Worm (Caenorhabditis elegans) whole organism, late embryonic: ENCODE measurements around the gene K02E7.12.

Source experiments
- Y22D7AL.16 ChIP-seq: sonication (generic microtip); optimal IDR thresholded peaks from 2 replicates; lab custom pipeline; 2016; ENCODE audit warnings: missing genetic modification characterization, missing compliant biosample characterization
- ahr-1 ChIP-seq: sonication (generic microtip); optimal IDR thresholded peaks from 2 replicates; lab custom pipeline; 2016; ENCODE audit warnings: missing genetic modification characterization, missing compliant biosample characterization
- ama-1 ChIP-seq: fragments of 150-350 bp; optimal IDR thresholded peaks from 2 replicates; lab custom pipeline; 2014
- ceh-18 ChIP-seq: sonication (generic microtip); optimal IDR thresholded peaks from 2 replicates; lab custom pipeline; 2016; ENCODE audit warnings: missing genetic modification characterization, missing compliant biosample characterization
- ceh-6 ChIP-seq: fragments of 200-800 bp; sonication (Bioruptor generic); optimal IDR thresholded peaks from 2 replicates; lab custom pipeline; 2018; ENCODE audit warnings: mild to moderate bottlenecking, missing genetic modification characterization, missing compliant biosample characterization
- ceh-9 ChIP-seq: sonication (generic microtip); optimal IDR thresholded peaks from 2 replicates; lab custom pipeline; 2016; ENCODE audit warnings: mild to moderate bottlenecking, missing genetic modification characterization, inconsistent platforms, missing compliant biosample characterization
- elt-2 ChIP-seq: sonication (generic microtip); optimal IDR thresholded peaks from 2 replicates; lab custom pipeline; 2016; ENCODE audit warnings: missing genetic modification reagents, missing genetic modification characterization, missing compliant biosample characterization
- ets-4 ChIP-seq: sonication (generic microtip); optimal IDR thresholded peaks from 2 replicates; lab custom pipeline; 2016; ENCODE audit warnings: missing genetic modification characterization, missing compliant biosample characterization
- nhr-11 ChIP-seq: fragments of 150-350 bp; optimal IDR thresholded peaks from 2 replicates; lab custom pipeline; 2014; ENCODE audit warnings: missing biosample characterization, missing genetic modification characterization
- pha-4 ChIP-seq: fragments of 150-350 bp; optimal IDR thresholded peaks from 2 replicates; lab custom pipeline; 2018; ENCODE audit warnings: missing biosample characterization, missing genetic modification reagents, missing genetic modification characterization
- pqm-1 ChIP-seq: sonication (generic microtip); optimal IDR thresholded peaks from 2 replicates; lab custom pipeline; 2016; ENCODE audit warnings: missing genetic modification characterization, missing compliant biosample characterization
- unc-42 ChIP-seq: sonication (generic microtip); optimal IDR thresholded peaks from 2 replicates; lab custom pipeline; 2016; ENCODE audit warnings: missing genotype, missing genetic modification characterization, missing compliant biosample characterization
- zip-5 ChIP-seq: sonication (generic microtip); optimal IDR thresholded peaks from 2 replicates; lab custom pipeline; 2016; ENCODE audit warnings: missing genetic modification characterization, missing compliant biosample characterization

- TF ChIP-seq pqm-1 (no peak), elt-2 (tag; lab: Kevin White, UChicago) (no peak), Y22D7AL.16 (tag; lab: Kevin White, UChicago) (no peak), nhr-11 (no peak), ama-1 (lab: Kevin White, UChicago) (no peak), pha-4 (tag; lab: Kevin White, UChicago) (no peak), zip-5 (tag; lab: Kevin White, UChicago) (no peak), ets-4 (tag; lab: Kevin White, UChicago) (no peak), ceh-18 (no peak), ceh-6 (GFP tag; lab: Kevin White, UChicago) (no peak), ceh-9 (tag; lab: Kevin White, UChicago) (no peak), unc-42 (tag; lab: Kevin White, UChicago) (no peak), ahr-1 (tag; lab: Kevin White, UChicago) (no peak)
Observed at ce11 chrII:1040464-1040863, 30.5 kb upstream of the K02E7.12 start, which contains the start of gene fbxb-39.
